Fruit fly (Drosophila melanogaster) whole organism: ENCODE measurements around the gene CG44153.

Experiments
- EcR ChIP-seq, 2 experiments: fragments of >200 bp; optimal IDR thresholded peaks; 2 replicates each; lab custom pipeline; 2017; ENCODE audit warnings: missing biosample characterization in 2 of 2, missing genetic modification characterization in 2 of 2, missing genetic modification reagents in 2 of 2
- pan ChIP-seq: fragments of >200 bp; optimal IDR thresholded peaks from 2 replicates; lab custom pipeline; 2017
- psq ChIP-seq: fragments of >200 bp; optimal IDR thresholded peaks from 2 replicates; lab custom pipeline; 2017
- usp ChIP-seq: fragments of >200 bp; optimal IDR thresholded peaks from 2 replicates; lab custom pipeline; 2017; ENCODE audit warnings: missing biosample characterization, missing genetic modification characterization, mixed read lengths

DNA sequence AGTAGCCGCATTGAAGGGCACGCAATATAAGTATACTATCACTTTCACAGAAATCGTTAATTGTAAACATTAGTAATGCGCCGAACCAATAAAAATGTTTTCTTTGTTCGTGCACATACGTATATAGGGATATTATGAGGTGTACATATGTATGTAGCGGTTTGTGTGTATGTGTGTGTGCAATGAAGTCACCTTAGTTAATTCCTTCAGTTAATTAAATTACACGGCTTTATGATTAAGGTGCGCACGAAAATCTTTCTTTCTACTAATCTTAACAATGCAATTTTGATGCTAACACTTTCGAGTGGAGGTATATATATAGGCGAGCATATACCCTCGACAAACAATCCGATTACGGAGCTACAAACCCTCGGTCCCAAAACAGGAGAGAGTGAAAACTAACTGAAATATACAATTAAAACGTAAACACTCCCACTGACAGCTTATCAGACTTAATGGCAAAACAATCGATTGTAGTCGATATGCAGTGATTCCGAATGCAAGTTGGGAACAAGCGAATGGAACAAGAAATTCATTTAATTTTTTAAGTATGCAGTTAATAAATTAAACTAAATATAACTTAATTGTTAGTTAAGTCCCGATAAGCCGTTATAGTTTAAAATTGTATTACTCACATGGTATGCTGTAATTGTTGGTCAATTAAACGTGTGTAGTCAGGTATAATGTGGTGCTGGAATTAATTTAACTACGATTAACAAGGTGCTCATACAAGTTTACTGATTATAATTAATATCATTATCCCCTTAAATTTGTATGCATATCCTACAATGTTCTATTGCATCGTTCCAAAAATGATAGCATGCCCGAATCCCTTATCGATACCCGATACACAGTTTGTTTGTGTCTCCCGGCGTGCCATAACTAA is 40.7 kb upstream of the CG44153 start, which contains the start of the genes Npc1a and Prosalpha6:
- TF ChIP-seq usp (GFP tag; lab: Kevin White, UChicago) (no peak), psq (no peak), pan (no peak), EcR (GFP tag; optimal IDR thresholded peaks at IDR 0.05; lab: Kevin White, UChicago) (no peak)
